Worm (Caenorhabditis elegans) whole organism, L4/young adult: ENCODE measurements around the gene msp-10.

Experiments
- W03F9.2 ChIP-seq: fragments of 150-350 bp; optimal IDR thresholded peaks from 2 replicates; lab custom pipeline; 2014; ENCODE audit warnings: missing biosample characterization, missing genetic modification characterization
- dao-5 ChIP-seq: sonication (generic microtip); optimal IDR thresholded peaks from 2 replicates; lab custom pipeline; 2016; ENCODE audit warnings: missing genotype, missing genetic modification characterization, moderate library complexity, missing compliant biosample characterization
- him-1 ChIP-seq: sonication (generic microtip); optimal IDR thresholded peaks from 2 replicates; lab custom pipeline; 2016; ENCODE audit warnings: missing genotype, missing genetic modification reagents, missing genetic modification characterization, missing compliant biosample characterization

DNA sequence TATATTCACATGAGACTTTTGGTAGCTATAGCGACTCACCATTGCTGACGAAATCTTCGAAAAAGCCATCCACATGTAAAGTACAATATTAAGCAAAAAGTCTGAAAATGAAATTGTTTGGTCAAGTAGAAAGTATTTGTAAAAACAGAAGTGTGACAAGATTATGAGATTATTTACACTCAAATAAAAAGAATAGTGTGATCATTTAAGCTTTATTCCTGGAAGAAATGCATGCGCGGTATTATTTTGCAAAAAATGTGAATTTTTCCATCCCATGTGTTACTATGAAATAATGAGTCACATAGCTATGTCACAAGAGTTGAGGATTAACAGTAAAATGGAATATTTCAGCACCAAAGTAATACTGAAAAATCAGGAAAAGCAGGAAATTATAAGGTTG, 26.8 kb upstream of the msp-10 start, which contains the start of gene dct-15:
- TF ChIP-seq him-1 (tag; lab: Kevin White, UChicago) (no peak), dao-5 (tag; lab: Kevin White, UChicago) (no peak), W03F9.2 (tag; lab: Kevin White, UChicago) (no peak)
